Worm (Caenorhabditis elegans): ENCODE measurements around the gene sdz-9.

- no peak for TF ChIP-seq ceh-9 (tag; optimal IDR thresholded peaks at IDR 0.05)
- no peak for TF ChIP-seq ama-1 (optimal IDR thresholded peaks at IDR 0.05)
- TF ChIP-seq odd-2 (tag; optimal IDR thresholded peaks at IDR 0.05), result no peak
- TF ChIP-seq ceh-19 (GFP tag; optimal IDR thresholded peaks at IDR 0.05), result no peak
- no peak for TF ChIP-seq F13H6.1 (tag; optimal IDR thresholded peaks at IDR 0.05)
- no peak for TF ChIP-seq fkh-10 (GFP tag; optimal IDR thresholded peaks at IDR 0.05)
- no peak for TF ChIP-seq lin-11 (tag; optimal IDR thresholded peaks at IDR 0.05)
- no peak for TF ChIP-seq ceh-24 (tag; optimal IDR thresholded peaks at IDR 0.05)
- peak; percentile 17 for TF ChIP-seq pqm-1 (tag; optimal IDR thresholded peaks at IDR 0.05)
- TF ChIP-seq Y22D7AL.16 (tag; optimal IDR thresholded peaks at IDR 0.05), result no peak
- TF ChIP-seq lim-6 (tag; optimal IDR thresholded peaks at IDR 0.05), result no peak
- no peak for TF ChIP-seq nhr-232 (tag; optimal IDR thresholded peaks at IDR 0.05)
- TF ChIP-seq hlh-30 (tag; optimal IDR thresholded peaks at IDR 0.05; ENCODE audit: insufficient read depth), result no peak
- no peak for TF ChIP-seq nhr-11 (tag; optimal IDR thresholded peaks at IDR 0.05)
Measured at ce11 chrII:2800550-2801233, 27.3 kb upstream of the sdz-9 start, which contains the start of gene nhr-119.
